Worm (Caenorhabditis elegans): ENCODE measurements around the gene srbc-21.

- TF ChIP-seq daf-19 (GFP tag; conservative IDR thresholded peaks at IDR 0.05): no peak
- no peak for TF ChIP-seq ztf-11 (tag; optimal IDR thresholded peaks at IDR 0.05)
- TF ChIP-seq nhr-6 (tag; optimal IDR thresholded peaks at IDR 0.05): no peak
- TF ChIP-seq madf-9 (GFP tag; conservative IDR thresholded peaks at IDR 0.05): no peak
- no peak for TF ChIP-seq lin-15B (tag; optimal IDR thresholded peaks at IDR 0.05)
- TF ChIP-seq mep-1 (tag; optimal IDR thresholded peaks at IDR 0.05): no peak
- no peak for TF ChIP-seq duxl-1 (tag; optimal IDR thresholded peaks at IDR 0.05; ENCODE audit: poor library complexity)
Measured at ce11 chrV:2132675-2133074, 22.7 kb upstream of the srbc-21 start.

Data from whole organism, L4 larva.